Worm (Caenorhabditis elegans) whole organism, mixed stage, embryonic: Measurements from ENCODE around the gene K09E3.2.

Experiments used
- ham-2 ChIP-seq: fragments of 200-800 bp; sonication (Bioruptor generic); optimal IDR thresholded peaks from 2 replicates; lab custom pipeline; 2018; ENCODE audit warnings: mild to moderate bottlenecking, missing genetic modification characterization, missing compliant biosample characterization
- lsy-2 ChIP-seq: fragments of 150-350 bp; optimal IDR thresholded peaks from 2 replicates; lab custom pipeline; 2014; ENCODE audit warnings: missing biosample characterization, missing genetic modification characterization
- pha-4 ChIP-seq: fragments of 150-350 bp; optimal IDR thresholded peaks from 2 replicates; lab custom pipeline; 2018; ENCODE audit warnings: missing biosample characterization, missing genetic modification reagents, missing genetic modification characterization
- sem-2 ChIP-seq: fragments of 200-800 bp; sonication (Bioruptor generic); optimal IDR thresholded peaks from 2 replicates; lab custom pipeline; 2018; ENCODE audit warnings: mild to moderate bottlenecking, missing genetic modification characterization, missing compliant biosample characterization
- snpc-4 ChIP-seq: fragments of 150-350 bp; optimal IDR thresholded peaks from 2 replicates; lab custom pipeline; 2014; ENCODE audit warnings: missing biosample characterization, missing genetic modification characterization
- unc-62 ChIP-seq: fragments of 150-350 bp; optimal IDR thresholded peaks from 2 replicates; lab custom pipeline; 2014; ENCODE audit warnings: missing biosample characterization, missing genetic modification reagents, missing genetic modification characterization
- ztf-11 ChIP-seq: fragments of 150-350 bp; optimal IDR thresholded peaks from 2 replicates; lab custom pipeline; 2014; ENCODE audit warnings: missing biosample characterization, missing genetic modification characterization

DNA sequence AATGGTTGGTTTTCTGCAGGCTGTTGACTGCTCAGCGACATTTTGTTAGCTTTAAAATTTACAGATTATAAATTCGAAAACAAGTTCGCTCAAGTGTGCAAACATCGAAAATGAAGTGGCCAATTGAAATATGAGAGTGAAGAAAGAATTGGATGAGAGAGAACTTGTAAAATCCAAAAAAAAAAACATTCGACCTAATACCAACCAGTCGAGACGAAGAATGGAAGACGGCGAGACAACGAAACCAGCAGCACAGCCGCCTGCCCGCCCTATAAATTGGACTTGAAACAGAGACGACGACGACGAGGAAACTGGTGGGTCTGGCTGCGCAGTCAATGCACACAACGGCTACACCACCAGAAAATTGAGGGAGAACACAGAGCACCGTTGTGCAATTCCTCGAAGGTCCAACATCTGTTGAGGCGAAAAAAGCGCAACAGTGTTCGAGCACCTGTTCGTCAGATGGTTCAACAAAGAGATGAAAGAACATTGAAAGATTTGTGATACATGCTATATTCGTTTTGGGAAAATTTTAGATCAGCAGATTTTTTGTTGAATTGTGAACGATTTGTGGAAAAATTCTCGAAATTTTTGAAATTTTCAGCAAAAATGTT is 32.5 kb downstream of the K09E3.2 start, which contains the start of gene T23C6.4:
- TF ChIP-seq snpc-4 (tag; lab: Kevin White, UChicago) (no peak), unc-62 (GFP tag; lab: Kevin White, UChicago) (no peak), ztf-11 (no peak), pha-4 (no peak), lsy-2 (tag; lab: Kevin White, UChicago) (no peak), sem-2 (GFP tag; lab: Kevin White, UChicago) (no peak), ham-2 (no peak)
